Worm (Caenorhabditis elegans) whole organism, L2 larva: ENCODE measurements around the gene F01G10.4.

Experiments
- C34F6.9 ChIP-seq: fragments of 150-350 bp; optimal IDR thresholded peaks from 2 replicates; lab custom pipeline; 2014; ENCODE audit warnings: missing biosample characterization, missing genetic modification characterization
- F13H6.1 ChIP-seq: sonication (generic microtip); optimal IDR thresholded peaks from 2 replicates; lab custom pipeline; 2016; ENCODE audit warnings: missing genetic modification characterization, missing compliant biosample characterization
- Y55F3AM.14 ChIP-seq: fragments of 200-800 bp; sonication (Bioruptor generic); optimal IDR thresholded peaks from 2 replicates; lab custom pipeline; 2018; ENCODE audit warnings: mild to moderate bottlenecking, missing genetic modification characterization, missing compliant biosample characterization
- ama-1 ChIP-seq: fragments of 150-350 bp; optimal IDR thresholded peaks from 2 replicates; lab custom pipeline; 2018; ENCODE audit warnings: inconsistent platforms
- blmp-1 ChIP-seq: sonication (generic microtip); optimal IDR thresholded peaks from 2 replicates; lab custom pipeline; 2017; ENCODE audit warnings: missing genetic modification characterization, mild to moderate bottlenecking, missing compliant biosample characterization, antibody characterized with exemption, moderate library complexity; ENCODE audit not compliant: insufficient read depth
- lin-11 ChIP-seq: fragments of 150-350 bp; sonication (generic microtip); optimal IDR thresholded peaks from 2 replicates; lab custom pipeline; 2014; ENCODE audit warnings: missing biosample characterization, missing genetic modification characterization, inconsistent platforms, mixed read lengths
- lsy-2 ChIP-seq, 2 experiments: fragments of 150-350 bp in 1 of 2; sonication (generic microtip) in 1 of 2; optimal IDR thresholded peaks; 2 replicates each; lab custom pipeline; 2014 to 2017; ENCODE audit warnings: missing biosample characterization in 2 of 2, missing genetic modification characterization in 2 of 2
- mdl-1 ChIP-seq, 2 experiments: fragments of 150-350 bp in 1 of 2; sonication (generic microtip) in 1 of 2; optimal IDR thresholded peaks; 2 replicates each; lab custom pipeline; 2017; ENCODE audit warnings: missing biosample characterization in 2 of 2, missing genetic modification characterization in 2 of 2
- nhr-6 ChIP-seq: fragments of 150-350 bp; optimal IDR thresholded peaks from 2 replicates; lab custom pipeline; 2014; ENCODE audit warnings: missing biosample characterization, missing genetic modification characterization
- nhr-77 ChIP-seq: fragments of 150-350 bp; optimal IDR thresholded peaks from 2 replicates; lab custom pipeline; 2014; ENCODE audit warnings: missing biosample characterization, missing genetic modification characterization
- skn-1 ChIP-seq: sonication (generic microtip); optimal IDR thresholded peaks from 2 replicates; lab custom pipeline; 2017; ENCODE audit warnings: missing biosample characterization, missing genetic modification characterization
- unc-55 ChIP-seq: fragments of 150-350 bp; sonication (generic microtip); optimal IDR thresholded peaks from 3 replicates; lab custom pipeline; 2014; ENCODE audit warnings: missing biosample characterization, missing genetic modification reagents, missing genetic modification characterization

DNA sequence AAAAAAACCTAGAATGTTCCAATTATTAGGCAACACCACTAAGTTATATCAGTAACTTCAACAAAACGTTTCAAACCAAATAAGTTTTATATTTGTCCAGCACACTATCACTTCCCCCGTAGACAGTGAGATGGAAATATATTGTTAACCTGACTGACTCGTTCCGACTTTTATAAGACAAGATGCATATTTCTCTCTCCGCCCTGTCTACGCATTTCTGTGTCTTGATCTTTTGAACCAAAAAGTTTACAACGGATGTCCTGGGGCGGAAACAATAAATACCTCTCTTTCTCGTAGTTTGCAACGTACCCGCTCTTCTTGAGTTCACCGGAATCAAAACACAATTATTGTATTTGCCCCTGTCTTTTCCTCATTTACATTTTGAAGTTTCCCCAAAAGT is 18.9 kb upstream of the F01G10.4 start:
- TF ChIP-seq mdl-1 (tag; optimal IDR thresholded peaks at IDR 0.05; lab: Kevin White, UChicago) (no peak), lsy-2 (tag; optimal IDR thresholded peaks at IDR 0.05; lab: Kevin White, UChicago) (no peak), blmp-1 (tag; lab: Kevin White, UChicago) (no peak), F13H6.1 (no peak), nhr-6 (tag; lab: Kevin White, UChicago) (no peak), Y55F3AM.14 (GFP tag; lab: Kevin White, UChicago) (no peak), C34F6.9 (tag; lab: Kevin White, UChicago) (no peak), skn-1 (tag; lab: Kevin White, UChicago) (no peak), ama-1 (lab: Kevin White, UChicago) (no peak), nhr-77 (no peak), lin-11 (tag; lab: Kevin White, UChicago) (no peak), unc-55 (GFP tag; lab: Kevin White, UChicago) (no peak)
